Worm (Caenorhabditis elegans) whole organism, early embryonic: ENCODE results near the gene comt-1.

Experiments
- B0310.2 ChIP-seq: sonication (generic microtip); optimal IDR thresholded peaks from 2 replicates; lab custom pipeline; 2016; ENCODE audit warnings: mild to moderate bottlenecking, missing genetic modification characterization, missing compliant biosample characterization
- F13C5.2 ChIP-seq: sonication (generic microtip); optimal IDR thresholded peaks from 2 replicates; lab custom pipeline; 2017; ENCODE audit warnings: mild to moderate bottlenecking, missing genetic modification characterization, inconsistent platforms, missing compliant biosample characterization
- aly-1 ChIP-seq: sonication (generic microtip); optimal IDR thresholded peaks from 2 replicates; lab custom pipeline; 2016; ENCODE audit warnings: missing genetic modification characterization, missing compliant biosample characterization
- ama-1 ChIP-seq: fragments of 150-350 bp; optimal IDR thresholded peaks from 2 replicates; lab custom pipeline; 2014
- ceh-13 ChIP-seq: fragments of 200-800 bp; sonication (Bioruptor generic); optimal IDR thresholded peaks from 2 replicates; lab custom pipeline; 2018; ENCODE audit warnings: mild to moderate bottlenecking, missing genetic modification characterization, missing compliant biosample characterization
- ceh-36 ChIP-seq: sonication (generic microtip); optimal IDR thresholded peaks from 2 replicates; lab custom pipeline; 2016; ENCODE audit warnings: missing genetic modification characterization, inconsistent platforms, missing compliant biosample characterization
- ets-7 ChIP-seq: sonication (generic microtip); optimal IDR thresholded peaks from 2 replicates; lab custom pipeline; 2016; ENCODE audit warnings: missing genotype, missing genetic modification characterization, missing compliant biosample characterization
- flt-1 ChIP-seq: fragments of 200-800 bp; sonication (Bioruptor generic); IDR thresholded peaks from 2 replicates; pipeline ENCODE4 v1.3.6; 2022; ENCODE audit warnings: missing genetic modification characterization, missing compliant biosample characterization
- hmbx-1 ChIP-seq: sonication (generic microtip); optimal IDR thresholded peaks from 2 replicates; lab custom pipeline; 2016; ENCODE audit warnings: mild to moderate bottlenecking, missing genetic modification characterization, missing compliant biosample characterization
- hmg-4 ChIP-seq: fragments of 200-800 bp; sonication (Bioruptor generic); optimal IDR thresholded peaks from 2 replicates; lab custom pipeline; 2018; ENCODE audit warnings: mild to moderate bottlenecking, missing genetic modification characterization, missing compliant biosample characterization
- hnd-1 ChIP-seq: sonication (generic microtip); optimal IDR thresholded peaks from 2 replicates; lab custom pipeline; 2016; ENCODE audit warnings: missing genetic modification characterization, missing compliant biosample characterization
- pes-1 ChIP-seq: fragments of 200-800 bp; sonication (Bioruptor generic); IDR thresholded peaks from 2 replicates; pipeline ENCODE4 v1.3.6; 2022; ENCODE audit warnings: missing genetic modification reagents, missing genetic modification characterization, missing compliant biosample characterization
- scrt-1 ChIP-seq: fragments of 200-800 bp; sonication (Bioruptor generic); IDR thresholded peaks from 2 replicates; pipeline ENCODE4 v1.3.6; 2022; ENCODE audit warnings: missing genetic modification characterization, missing compliant biosample characterization
- sea-1 ChIP-seq: fragments of 200-800 bp; sonication (Bioruptor generic); conservative IDR thresholded peaks from 2 replicates; pipeline ENCODE4 v1.3.6; 2022; ENCODE audit warnings: missing genetic modification characterization, missing compliant biosample characterization
- tbx-11 ChIP-seq: fragments of 200-800 bp; sonication (Bioruptor generic); IDR thresholded peaks from 2 replicates; pipeline ENCODE4 v1.3.6; 2022; ENCODE audit warnings: missing genetic modification characterization, missing compliant biosample characterization
- tbx-37 ChIP-seq: fragments of 200-800 bp; sonication (Bioruptor generic); conservative IDR thresholded peaks from 2 replicates; pipeline ENCODE4 v1.3.6; 2022; ENCODE audit warnings: missing genetic modification reagents, missing genetic modification characterization, missing compliant biosample characterization
- tra-4 ChIP-seq: sonication (generic microtip); optimal IDR thresholded peaks from 2 replicates; lab custom pipeline; 2017; ENCODE audit warnings: missing genetic modification characterization, missing compliant biosample characterization

The comt-1 gene

ce11 chrX:2890041-2890650, 27.9 kb upstream of the comt-1 start:
- no peak for TF ChIP-seq B0310.2
- no peak for TF ChIP-seq tra-4 (tag; lab: Kevin White, UChicago)
- TF ChIP-seq pes-1, result no peak
- no peak for TF ChIP-seq hnd-1
- TF ChIP-seq ceh-36 (tag; lab: Kevin White, UChicago), result no peak
- TF ChIP-seq hmbx-1, result no peak
- no peak for TF ChIP-seq flt-1 (GFP tag; lab: Robert Waterston, UW)
- TF ChIP-seq aly-1 (tag; lab: Kevin White, UChicago), result no peak
- TF ChIP-seq scrt-1, result no peak
- TF ChIP-seq tbx-37, result no peak
- no peak for TF ChIP-seq ceh-13 (GFP tag; lab: Kevin White, UChicago)
- TF ChIP-seq hmg-4, result no peak
- no peak for TF ChIP-seq tbx-11
- no peak for TF ChIP-seq ets-7
- TF ChIP-seq ama-1, result no peak
- TF ChIP-seq F13C5.2 (tag; lab: Kevin White, UChicago), result no peak

DNA sequence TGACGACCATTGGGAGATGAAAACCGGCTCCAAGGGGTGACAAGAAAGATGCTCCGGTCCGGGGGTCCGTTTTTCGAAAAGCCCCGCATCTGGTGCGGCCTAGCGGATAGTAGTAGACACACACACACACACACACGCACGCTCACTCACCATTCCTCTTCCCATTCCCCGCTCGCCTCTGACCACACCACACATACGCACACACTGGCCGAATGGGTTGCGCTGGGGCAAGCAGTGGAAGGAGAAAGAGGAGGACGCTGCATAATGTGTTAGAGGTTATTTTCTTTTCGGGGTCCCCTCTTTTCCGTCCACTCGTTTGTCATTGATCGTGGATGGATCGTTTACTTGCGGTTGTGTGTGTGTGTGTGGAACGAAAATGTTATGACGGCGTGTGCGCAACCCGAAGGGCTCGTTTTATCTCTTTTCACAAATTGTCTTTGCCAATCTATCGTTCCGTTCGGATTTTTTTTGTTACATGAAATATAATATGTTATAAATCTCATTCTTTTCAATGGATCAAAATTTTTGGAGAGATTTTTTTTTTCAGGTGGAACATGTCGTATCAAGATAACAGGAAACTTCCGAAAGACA, 23.1 kb upstream of the comt-1 start, which contains the start of gene vang-1:
Gene vang-1, plus strand, starts transcription at position 541 of the 591 bp plus-strand sequence.
- peak; percentile 82 for TF ChIP-seq F13C5.2 (tag; lab: Kevin White, UChicago)
- TF ChIP-seq scrt-1, result no peak
- TF ChIP-seq tbx-11, result 0 out of 2 replicates have a peak, but pooled peaks have one; percentile 61
- TF ChIP-seq flt-1 (GFP tag; lab: Robert Waterston, UW), result peak; percentile 42; the same call in 1 of the 2 replicates
- TF ChIP-seq tbx-37, result peak; percentile 62
- peak; percentile 11 for TF ChIP-seq aly-1 (tag; lab: Kevin White, UChicago)
- TF ChIP-seq sea-1 (GFP tag; lab: Robert Waterston, UW), result peak; percentile 73; the same call in 1 of the 2 replicates
- peak; percentile 2 for TF ChIP-seq hnd-1
- no peak for TF ChIP-seq ceh-13 (GFP tag; lab: Kevin White, UChicago)
- no peak for TF ChIP-seq hmbx-1
- TF ChIP-seq pes-1, result peak; percentile 64
- no peak for TF ChIP-seq B0310.2
- TF ChIP-seq hmg-4, result peak; percentile 98
- no peak for TF ChIP-seq ets-7
- no peak for TF ChIP-seq ama-1
- no peak for TF ChIP-seq tra-4 (tag; lab: Kevin White, UChicago)
- peak; percentile 30 for TF ChIP-seq ceh-36 (tag; lab: Kevin White, UChicago)

ce11 chrX:2879529-2880265, 17.4 kb upstream of the comt-1 start, which contains the start of gene F53B3.5:
TSS of gene F53B3.5 (minus strand) at chrX:2879579.
- TF ChIP-seq ceh-36 (tag; lab: Kevin White, UChicago), result no peak
- TF ChIP-seq ama-1, result no peak
- TF ChIP-seq hmg-4, result peak; percentile 92
- TF ChIP-seq flt-1 (GFP tag; lab: Robert Waterston, UW), result 0 out of 2 replicates have a peak, but pooled peaks have one; percentile 12
- TF ChIP-seq hnd-1, result no peak
- TF ChIP-seq sea-1 (GFP tag; lab: Robert Waterston, UW), result peak; percentile 51; the same call in 1 of the 2 replicates
- no peak for TF ChIP-seq aly-1 (tag; lab: Kevin White, UChicago)
- peak; percentile 46; the same call in 1 of the 2 replicates for TF ChIP-seq pes-1
- no peak for TF ChIP-seq tbx-37
- TF ChIP-seq F13C5.2 (tag; lab: Kevin White, UChicago), result peak; percentile 54
- no peak for TF ChIP-seq tbx-11
- peak; percentile 12 for TF ChIP-seq ceh-13 (GFP tag; lab: Kevin White, UChicago)
- TF ChIP-seq B0310.2, result no peak

DNA sequence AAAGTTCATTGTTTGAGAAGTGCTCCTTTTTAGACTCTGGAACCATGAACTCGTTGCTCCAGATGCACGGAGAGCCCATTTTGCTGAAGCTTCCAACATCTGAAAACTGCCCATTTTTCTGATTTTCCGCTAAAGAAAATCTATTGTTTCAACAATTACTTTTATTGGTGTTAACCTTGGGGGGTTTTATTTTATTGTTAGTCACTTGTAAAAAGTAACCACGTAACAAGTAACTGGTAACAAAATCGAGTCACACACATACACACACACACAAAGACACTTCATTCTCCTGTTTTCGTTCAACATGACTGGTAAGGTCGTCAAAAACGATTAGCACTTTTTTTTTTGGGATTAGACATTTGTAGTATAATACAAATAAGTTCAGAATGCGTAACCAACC, 15.2 kb upstream of the comt-1 start:
- TF ChIP-seq ceh-13 (GFP tag; lab: Kevin White, UChicago) (no peak), tbx-11 (no peak), tbx-37 (no peak), F13C5.2 (tag; lab: Kevin White, UChicago) (no peak), hmbx-1 (no peak), sea-1 (GFP tag; lab: Robert Waterston, UW) (no peak), hmg-4 (no peak), ama-1 (no peak), tra-4 (tag; lab: Kevin White, UChicago) (no peak), ets-7 (no peak), flt-1 (GFP tag; lab: Robert Waterston, UW) (no peak), hnd-1 (no peak), B0310.2 (no peak)

- TF ChIP-seq ama-1 (no peak), ceh-36 (tag; lab: Kevin White, UChicago) (peak; percentile 19)
Measured at ce11 chrX:2874598-2874997, 12.3 kb upstream of the comt-1 start.

ce11 chrX:2873272-2873671, 11.0 kb upstream of the comt-1 start:
- TF ChIP-seq aly-1 (tag; lab: Kevin White, UChicago) (no peak), hnd-1 (no peak), ceh-36 (tag; lab: Kevin White, UChicago) (no peak), flt-1 (GFP tag; lab: Robert Waterston, UW) (no peak), tbx-37 (no peak), hmbx-1 (no peak), B0310.2 (no peak), ama-1 (no peak), ets-7 (no peak), scrt-1 (no peak), ceh-13 (GFP tag; lab: Kevin White, UChicago) (no peak), hmg-4 (no peak), pes-1 (no peak)

DNA sequence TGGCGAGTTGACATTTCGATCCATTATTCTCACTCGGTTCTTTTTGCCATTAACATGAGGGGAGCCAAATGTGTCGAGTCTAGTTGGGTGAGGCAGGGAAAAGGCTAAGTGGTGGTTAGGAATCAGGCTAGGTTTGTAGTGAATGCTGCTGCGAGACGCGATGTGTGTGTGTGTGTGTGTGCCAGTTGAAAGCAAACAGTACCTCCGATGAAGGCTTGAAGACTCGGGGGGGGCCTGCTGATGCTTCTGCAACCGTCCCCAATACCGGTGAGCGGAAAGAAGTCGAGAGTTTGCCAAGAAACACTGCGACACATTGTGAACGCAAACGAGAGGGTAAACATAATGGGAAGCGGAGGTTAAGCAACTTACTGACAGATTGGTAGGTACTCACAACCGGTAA, 8.8 kb upstream of the comt-1 start, which contains the start of gene F53B3.3:
Gene F53B3.3, minus strand, starts transcription at position 101 of the 400 bp plus-strand sequence.
- TF ChIP-seq flt-1 (GFP tag; lab: Robert Waterston, UW) (0 out of 2 replicates have a peak, but pooled peaks have one; percentile 11), tra-4 (tag; lab: Kevin White, UChicago) (no peak), hmg-4 (peak; percentile 36)
